Fruit fly (Drosophila melanogaster) whole organism: ENCODE measurements around the gene dysf.

Source experiments
- CG8478 ChIP-seq: fragments of >200 bp; optimal IDR thresholded peaks from 2 replicates; lab custom pipeline; 2018; ENCODE audit warnings: inconsistent platforms
- Dll ChIP-seq: fragments of >200 bp; optimal IDR thresholded peaks from 2 replicates; lab custom pipeline; 2017
- pan ChIP-seq: fragments of >200 bp; optimal IDR thresholded peaks from 2 replicates; lab custom pipeline; 2017
- psq ChIP-seq: fragments of >200 bp; optimal IDR thresholded peaks from 2 replicates; lab custom pipeline; 2017

- TF ChIP-seq psq (no peak), Dll (lab: Kevin White, UChicago) (no peak), CG8478 (lab: Kevin White, UChicago) (no peak), pan (lab: Kevin White, UChicago) (no peak)
Measured at dm6 chr3R:26055214-26055632, 43.3 kb downstream of the dysf start, which contains the start of gene Cmpk.
